Worm (Caenorhabditis elegans) whole organism, young adult: ENCODE data around the gene sra-1.

Experiments
- B0035.1 ChIP-seq: sonication (generic microtip); optimal IDR thresholded peaks from 2 replicates; lab custom pipeline; 2016; ENCODE audit warnings: missing genetic modification characterization, mild to moderate bottlenecking, missing compliant biosample characterization, missing genotype, missing genetic modification reagents
- B0336.3 ChIP-seq: fragments of 200-800 bp; sonication (Bioruptor generic); IDR thresholded peaks from 2 replicates; pipeline ENCODE4 v1.3.6; 2022; ENCODE audit warnings: missing genetic modification characterization, missing compliant biosample characterization
- F52B5.7 ChIP-seq: sonication (generic microtip); optimal IDR thresholded peaks from 2 replicates; lab custom pipeline; 2016; ENCODE audit warnings: mild to moderate bottlenecking, missing genetic modification characterization, missing compliant biosample characterization
- Y56A3A.18 ChIP-seq: fragments of 200-800 bp; sonication (Bioruptor generic); IDR thresholded peaks from 2 replicates; pipeline ENCODE4 v1.3.6; 2022; ENCODE audit warnings: missing genetic modification reagents, missing genetic modification characterization, missing compliant biosample characterization
- Y79H2A.3 ChIP-seq: fragments of 200-800 bp; sonication (Bioruptor generic); conservative IDR thresholded peaks from 2 replicates; pipeline ENCODE4 v1.3.6; 2022; ENCODE audit warnings: missing genetic modification reagents, missing genetic modification characterization, missing compliant biosample characterization
- Y95B8A.8 ChIP-seq: fragments of 200-800 bp; sonication (Bioruptor generic); IDR thresholded peaks from 2 replicates; pipeline ENCODE4 v1.3.6; 2022; ENCODE audit warnings: missing genetic modification reagents, missing genetic modification characterization, missing compliant biosample characterization
- atf-7 ChIP-seq: sonication (generic microtip); optimal IDR thresholded peaks from 2 replicates; lab custom pipeline; 2017; ENCODE audit warnings: mild to moderate bottlenecking, missing genetic modification characterization, missing compliant biosample characterization
- cebp-1 ChIP-seq, 2 experiments: fragments of 200-800 bp in 1 of 2; sonication (Bioruptor generic) in 1 of 2; sonication (generic microtip) in 1 of 2; IDR thresholded peaks in 1 of 2; optimal IDR thresholded peaks in 1 of 2; 2 replicates each; pipeline versions ENCODE4 v1.3.6 to Lab custom; 2017 to 2022; ENCODE audit warnings: missing compliant biosample characterization in 2 of 2, missing genetic modification characterization in 2 of 2, mild to moderate bottlenecking in 1 of 2, missing genetic modification reagents in 1 of 2, moderate library complexity in 1 of 2
- ceh-79 ChIP-seq: sonication (generic microtip); optimal IDR thresholded peaks from 2 replicates; lab custom pipeline; 2017; ENCODE audit warnings: mild to moderate bottlenecking, missing genetic modification characterization, missing compliant biosample characterization
- chd-7 ChIP-seq: sonication (generic microtip); optimal IDR thresholded peaks from 2 replicates; lab custom pipeline; 2016; ENCODE audit warnings: mild to moderate bottlenecking, missing genetic modification characterization, moderate library complexity, missing compliant biosample characterization
- dox-1 ChIP-seq: fragments of 200-800 bp; sonication (Bioruptor generic); IDR thresholded peaks from 2 replicates; pipeline ENCODE4 v1.3.6; 2022; ENCODE audit warnings: missing genetic modification reagents, missing genetic modification characterization, missing compliant biosample characterization
- dpff-1 ChIP-seq: sonication (generic microtip); optimal IDR thresholded peaks from 2 replicates; lab custom pipeline; 2017; ENCODE audit warnings: mild to moderate bottlenecking, missing genetic modification characterization, missing compliant biosample characterization
- egl-44 ChIP-seq: fragments of 200-800 bp; sonication (Bioruptor generic); IDR thresholded peaks from 2 replicates; pipeline ENCODE4 v1.3.6; 2022; ENCODE audit warnings: missing genetic modification reagents, missing genetic modification characterization, missing compliant biosample characterization
- ets-4 ChIP-seq: fragments of 200-800 bp; sonication (Bioruptor generic); optimal IDR thresholded peaks from 2 replicates; lab custom pipeline; 2018; ENCODE audit warnings: mild to moderate bottlenecking, missing genetic modification characterization, missing compliant biosample characterization
- hmg-20 ChIP-seq: fragments of 200-800 bp; sonication (Bioruptor generic); IDR thresholded peaks from 2 replicates; pipeline ENCODE4 v1.3.6; 2022; ENCODE audit warnings: missing genetic modification reagents, missing genetic modification characterization, missing compliant biosample characterization
- hsf-1 ChIP-seq: fragments of 200-800 bp; sonication (Bioruptor generic); IDR thresholded peaks from 2 replicates; pipeline ENCODE4 v1.3.6; 2022; ENCODE audit warnings: missing genetic modification reagents, missing genetic modification characterization, missing compliant biosample characterization
- let-526 ChIP-seq: fragments of 200-800 bp; sonication (Bioruptor generic); IDR thresholded peaks from 2 replicates; pipeline ENCODE4 v1.3.6; 2022; ENCODE audit warnings: missing genetic modification reagents, missing genetic modification characterization, missing compliant biosample characterization
- let-607 ChIP-seq, 2 experiments: fragments of 200-800 bp in 1 of 2; sonication (Bioruptor generic) in 1 of 2; sonication (generic microtip) in 1 of 2; optimal IDR thresholded peaks; 2 replicates each; lab custom pipeline; 2016 to 2018; ENCODE audit warnings: mild to moderate bottlenecking in 2 of 2, missing compliant biosample characterization in 2 of 2, missing genetic modification characterization in 2 of 2, moderate library complexity in 2 of 2, missing genotype in 1 of 2
- lin-26 ChIP-seq: fragments of 200-800 bp; sonication (Bioruptor generic); IDR thresholded peaks from 2 replicates; pipeline ENCODE4 v1.3.6; 2022; ENCODE audit warnings: missing genetic modification reagents, missing genetic modification characterization, missing compliant biosample characterization
- lin-40 ChIP-seq: sonication (generic microtip); optimal IDR thresholded peaks from 2 replicates; lab custom pipeline; 2016; ENCODE audit warnings: missing genetic modification characterization, mild to moderate bottlenecking, missing compliant biosample characterization, missing genotype, missing genetic modification reagents
- lin-54 ChIP-seq: fragments of 200-800 bp; sonication (Bioruptor generic); optimal IDR thresholded peaks from 2 replicates; lab custom pipeline; 2018; ENCODE audit warnings: mild to moderate bottlenecking, missing genetic modification characterization, missing compliant biosample characterization
- madf-10 ChIP-seq: sonication (generic microtip); optimal IDR thresholded peaks from 2 replicates; lab custom pipeline; 2016; ENCODE audit warnings: mild to moderate bottlenecking, missing genetic modification characterization, missing compliant biosample characterization
- nhr-80 ChIP-seq: sonication (generic microtip); optimal IDR thresholded peaks from 2 replicates; lab custom pipeline; 2016; ENCODE audit warnings: missing genetic modification characterization, missing compliant biosample characterization
- nhr-90 ChIP-seq: sonication (generic microtip); optimal IDR thresholded peaks from 2 replicates; lab custom pipeline; 2016; ENCODE audit warnings: missing genotype, mild to moderate bottlenecking, missing genetic modification characterization, missing compliant biosample characterization
- pbrm-1 ChIP-seq: fragments of 200-800 bp; sonication (Bioruptor generic); IDR thresholded peaks from 2 replicates; pipeline ENCODE4 v1.3.6; 2022; ENCODE audit warnings: missing genetic modification reagents, missing genetic modification characterization, missing compliant biosample characterization
- pha-4 ChIP-seq: fragments of 150-350 bp; sonication (generic microtip); optimal IDR thresholded peaks from 2 replicates; lab custom pipeline; 2014; ENCODE audit warnings: missing biosample characterization, missing genetic modification reagents, missing genetic modification characterization
- sea-2 ChIP-seq: fragments of 200-800 bp; sonication (Bioruptor generic); IDR thresholded peaks from 2 replicates; pipeline ENCODE4 v1.3.6; 2022; ENCODE audit warnings: missing genetic modification characterization, missing compliant biosample characterization
- snpc-3.4 ChIP-seq: sonication (generic microtip); optimal IDR thresholded peaks from 2 replicates; lab custom pipeline; 2017; ENCODE audit warnings: missing genetic modification characterization, mild to moderate bottlenecking, missing compliant biosample characterization, antibody characterized with exemption, moderate library complexity, missing genotype, missing genetic modification reagents
- snpc-4 ChIP-seq, 5 experiments: fragments of 150-350 bp in 1 of 5; sonication (generic microtip) in 4 of 5; optimal IDR thresholded peaks; 2 replicates each; lab custom pipeline; 2014 to 2018; ENCODE audit warnings: missing genetic modification characterization in 5 of 5, missing biosample characterization in 3 of 5, antibody characterized with exemption in 2 of 5, mild to moderate bottlenecking in 2 of 5, missing compliant biosample characterization in 2 of 5, missing genotype in 2 of 5, moderate library complexity in 2 of 5, missing genetic modification reagents in 1 of 5
- somi-1 ChIP-seq: fragments of 200-800 bp; sonication (Bioruptor generic); optimal IDR thresholded peaks from 2 replicates; lab custom pipeline; 2018; ENCODE audit warnings: mild to moderate bottlenecking, missing genetic modification characterization, missing compliant biosample characterization
- tbp1 ChIP-seq: fragments of 200-800 bp; sonication (Bioruptor generic); optimal IDR thresholded peaks from 2 replicates; lab custom pipeline; 2018; ENCODE audit warnings: mild to moderate bottlenecking, missing genetic modification characterization, missing compliant biosample characterization
- tlf-1 ChIP-seq: fragments of 200-800 bp; sonication (Bioruptor generic); optimal IDR thresholded peaks from 2 replicates; lab custom pipeline; 2018; ENCODE audit warnings: mild to moderate bottlenecking, missing genetic modification characterization, missing compliant biosample characterization
- unc-130 ChIP-seq: sonication (generic microtip); optimal IDR thresholded peaks from 2 replicates; lab custom pipeline; 2016; ENCODE audit warnings: missing genetic modification reagents, missing genetic modification characterization, missing compliant biosample characterization
- ztf-22 ChIP-seq: fragments of 200-800 bp; sonication (Bioruptor generic); optimal IDR thresholded peaks from 2 replicates; lab custom pipeline; 2018; ENCODE audit warnings: mild to moderate bottlenecking, missing genetic modification characterization, moderate library complexity, missing compliant biosample characterization
- ztf-28 ChIP-seq: fragments of 200-800 bp; sonication (Bioruptor generic); IDR thresholded peaks from 2 replicates; pipeline ENCODE4 v1.3.6; 2022; ENCODE audit warnings: missing genetic modification reagents, missing genetic modification characterization, missing compliant biosample characterization
- ztf-3 ChIP-seq: fragments of 200-800 bp; sonication (Bioruptor generic); optimal IDR thresholded peaks from 2 replicates; lab custom pipeline; 2018; ENCODE audit warnings: mild to moderate bottlenecking, missing genetic modification characterization, missing compliant biosample characterization

The sra-1 gene

DNA sequence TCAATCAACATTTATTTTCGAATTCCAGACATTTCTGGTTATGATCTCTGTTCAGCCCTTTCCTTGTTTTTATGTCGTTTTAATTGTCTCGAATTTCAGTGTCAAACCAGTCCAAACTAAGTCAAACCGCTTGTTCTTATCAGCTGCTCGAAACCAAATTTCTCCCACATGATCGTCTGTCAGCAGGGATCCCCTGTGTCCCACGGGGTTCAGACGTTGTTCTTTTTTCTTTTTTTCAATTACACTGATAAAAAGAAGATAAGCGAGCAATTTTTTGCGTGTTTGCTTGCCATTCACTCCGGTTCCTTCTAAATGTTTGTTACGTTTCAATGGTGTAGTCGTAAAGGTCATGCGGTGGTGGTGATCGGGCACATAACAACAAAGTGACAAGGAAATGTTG is 19.5 kb downstream of the sra-1 start (continued):
- TF ChIP-seq egl-44 (GFP tag; lab: Robert Waterston, UW), result peak; percentile 57; the same call in 1 of the 2 replicates
- 0 out of 2 replicates have a peak, but pooled peaks have one; percentile 18 for TF ChIP-seq hsf-1 (GFP tag; lab: Robert Waterston, UW)
- 0 out of 2 replicates have a peak, but pooled peaks have one; percentile 20 for TF ChIP-seq dox-1 (GFP tag; lab: Robert Waterston, UW)
- peak in 1 of 2 experiments; percentile 32 for TF ChIP-seq let-607 (tag; optimal IDR thresholded peaks at IDR 0.05; lab: Kevin White, UChicago)
- TF ChIP-seq snpc-3.4 (tag; lab: Kevin White, UChicago), result no peak

ce11 chrII:9500926-9501325 is 20.5 kb downstream of the sra-1 start:
- TF ChIP-seq Y79H2A.3 (no peak), pbrm-1 (0 out of 2 replicates have a peak, but pooled peaks have one; percentile 23), ets-4 (GFP tag; lab: Kevin White, UChicago) (peak; percentile 59), tbp1 (GFP tag; lab: Kevin White, UChicago) (peak; percentile 23), B0336.3 (peak; percentile 59), lin-54 (GFP tag; lab: Kevin White, UChicago) (no peak), nhr-90 (tag; lab: Kevin White, UChicago) (peak; percentile 43), ztf-3 (no peak), egl-44 (GFP tag; lab: Robert Waterston, UW) (0 out of 2 replicates have a peak, but pooled peaks have one; percentile 19), chd-7 (peak; percentile 45), madf-10 (tag; lab: Kevin White, UChicago) (peak; percentile 47), cebp-1 (GFP tag; IDR thresholded peaks at IDR 0.05; lab: Robert Waterston, UW) (no peak), cebp-1 (tag; optimal IDR thresholded peaks at IDR 0.05; lab: Kevin White, UChicago) (peak; percentile 69), Y56A3A.18 (GFP tag; lab: Robert Waterston, UW) (0 out of 2 replicates have a peak, but pooled peaks have one; percentile 14), lin-40 (tag; lab: Kevin White, UChicago) (peak; percentile 24), lin-26 (GFP tag; lab: Robert Waterston, UW) (no peak), hmg-20 (GFP tag; lab: Robert Waterston, UW) (0 out of 2 replicates have a peak, but pooled peaks have one; percentile 22), snpc-4 (GFP tag; optimal IDR thresholded peaks at IDR 0.05; lab: Kevin White, UChicago) (no peak), snpc-4 (tag; optimal IDR thresholded peaks at IDR 0.05; lab: Kevin White, UChicago) (no peak), ztf-22 (GFP tag; lab: Kevin White, UChicago) (peak; percentile 56), Y95B8A.8 (peak; percentile 69; the same call in 1 of the 2 replicates), let-607 (tag; optimal IDR thresholded peaks at IDR 0.05; lab: Kevin White, UChicago) (peak in 1 of 2 experiments; percentile 68), atf-7 (tag; lab: Kevin White, UChicago) (peak; percentile 84), nhr-80 (peak; percentile 95), ceh-79 (tag; lab: Kevin White, UChicago) (no peak), tlf-1 (GFP tag; lab: Kevin White, UChicago) (no peak), let-526 (peak; percentile 54; the same call in 1 of the 2 replicates), pha-4 (tag; lab: Kevin White, UChicago) (peak; percentile 78)
- TF ChIP-seq, all 124 proteins: peak for 19

- TF ChIP-seq tbp1 (GFP tag; lab: Kevin White, UChicago), result peak; percentile 1
- peak; percentile 63 for TF ChIP-seq nhr-80
- TF ChIP-seq cebp-1 (GFP tag; IDR thresholded peaks at IDR 0.05; lab: Robert Waterston, UW), result no peak
- TF ChIP-seq cebp-1 (tag; optimal IDR thresholded peaks at IDR 0.05; lab: Kevin White, UChicago), result peak; percentile 11
- peak; percentile 90 for TF ChIP-seq atf-7 (tag; lab: Kevin White, UChicago)
- no peak for TF ChIP-seq lin-40 (tag; lab: Kevin White, UChicago)
Measured at ce11 chrII:9498589-9498988, 22.9 kb downstream of the sra-1 start.

- no peak for TF ChIP-seq unc-130
- TF ChIP-seq B0035.1 (tag; lab: Kevin White, UChicago), result no peak
- peak; percentile 18 for TF ChIP-seq somi-1 (GFP tag; lab: Kevin White, UChicago)
- TF ChIP-seq ztf-28 (GFP tag; lab: Robert Waterston, UW), result no peak
- TF ChIP-seq cebp-1 (GFP tag; IDR thresholded peaks at IDR 0.05; lab: Robert Waterston, UW), result peak; percentile 69; the same call in 1 of the 2 replicates
- TF ChIP-seq cebp-1 (tag; optimal IDR thresholded peaks at IDR 0.05; lab: Kevin White, UChicago), result peak; percentile 95
- TF ChIP-seq sea-2, result no peak
- TF ChIP-seq F52B5.7 (tag; lab: Kevin White, UChicago), result no peak
- TF ChIP-seq dox-1 (GFP tag; lab: Robert Waterston, UW), result 0 out of 2 replicates have a peak, but pooled peaks have one; percentile 26
- TF ChIP-seq dpff-1 (tag; lab: Kevin White, UChicago), result no peak
Measured at ce11 chrII:9497309-9497708, 24.2 kb downstream of the sra-1 start.
